Fruit fly (Drosophila melanogaster) whole organism, embryonic: ENCODE measurements around the gene BORCS6.
A peak's percentile ranks its signal among the peaks of the same experiment; 100 is the strongest.

Source experiments
- BEAF-32 ChIP-seq: fragments of 200-800 bp; sonication (Bioruptor generic); optimal IDR thresholded peaks from 3 replicates; lab custom pipeline; 2017; ENCODE audit warnings: missing biosample characterization, missing genetic modification characterization, mild to moderate bottlenecking, moderate library complexity, missing genetic modification reagents
- Bdp1 ChIP-seq: fragments of 200-800 bp; sonication (Bioruptor generic); optimal IDR thresholded peaks from 3 replicates; lab custom pipeline; 2016; ENCODE audit warnings: missing biosample characterization, missing genetic modification characterization
- CG10366 ChIP-seq: fragments of 200-800 bp; sonication (Bioruptor generic); IDR thresholded peaks from 2 replicates; pipeline ENCODE4 v1.3.6; 2022; ENCODE audit warnings: missing biosample characterization, missing genetic modification characterization
- CG10959 ChIP-seq: fragments of 200-800 bp; sonication (Bioruptor generic); IDR thresholded peaks from 2 replicates; pipeline ENCODE4 v1.3.6; 2022; ENCODE audit warnings: missing biosample characterization, missing genetic modification characterization
- CG11695 ChIP-seq: fragments of 200-800 bp; sonication (Bioruptor generic); IDR thresholded peaks from 3 replicates; pipeline ENCODE4 v1.3.6; 2022; ENCODE audit warnings: missing biosample characterization, missing genetic modification characterization
- CG12155 ChIP-seq: fragments of 200-800 bp; sonication (Bioruptor generic); optimal IDR thresholded peaks from 3 replicates; lab custom pipeline; 2016; ENCODE audit warnings: missing biosample characterization, missing genetic modification characterization
- CG15696 ChIP-seq: fragments of 200-800 bp; sonication (Bioruptor generic); optimal IDR thresholded peaks from 2 replicates; lab custom pipeline; 2019; ENCODE audit warnings: missing biosample characterization, mild to moderate bottlenecking, missing genetic modification characterization, moderate library complexity
- CG16863 ChIP-seq: fragments of 200-800 bp; sonication (Bioruptor generic); optimal IDR thresholded peaks from 3 replicates; lab custom pipeline; 2016; ENCODE audit warnings: missing biosample characterization, missing genetic modification characterization
- CG17568 ChIP-seq: fragments of 200-800 bp; sonication (Bioruptor generic); optimal IDR thresholded peaks from 2 replicates; lab custom pipeline; 2018; ENCODE audit warnings: missing biosample characterization, mild to moderate bottlenecking, missing genetic modification characterization, moderate library complexity
- CG3281 ChIP-seq: fragments of 200-800 bp; sonication (Bioruptor generic); optimal IDR thresholded peaks from 3 replicates; lab custom pipeline; 2017; ENCODE audit warnings: missing biosample characterization, mild to moderate bottlenecking, missing genetic modification characterization
- CG4328 ChIP-seq: fragments of 200-800 bp; sonication (Bioruptor generic); optimal IDR thresholded peaks from 3 replicates; lab custom pipeline; 2017; ENCODE audit warnings: missing biosample characterization, missing genetic modification reagents, missing genetic modification characterization
- CG7928 ChIP-seq: fragments of 200-800 bp; sonication (Bioruptor generic); optimal IDR thresholded peaks from 2 replicates; lab custom pipeline; 2017; ENCODE audit warnings: missing biosample characterization, mild to moderate bottlenecking, missing genetic modification characterization
- CG9215 ChIP-seq: fragments of 200-800 bp; sonication (Bioruptor generic); IDR thresholded peaks from 2 replicates; pipeline ENCODE4 v1.3.6; 2022; ENCODE audit warnings: missing biosample characterization, missing genetic modification characterization
- Chrac-16 ChIP-seq: fragments of 200-800 bp; sonication (Bioruptor generic); optimal IDR thresholded peaks from 3 replicates; lab custom pipeline; 2016; ENCODE audit warnings: missing biosample characterization, missing genetic modification characterization
- Dip2 ChIP-seq: fragments of 200-800 bp; sonication (Bioruptor generic); IDR thresholded peaks from 2 replicates; pipeline ENCODE4 v1.3.6; 2022; ENCODE audit warnings: missing biosample characterization, missing genetic modification characterization
- Dip3 ChIP-seq: fragments of 200-800 bp; sonication (Bioruptor generic); optimal IDR thresholded peaks from 3 replicates; lab custom pipeline; 2016; ENCODE audit warnings: missing biosample characterization, missing genetic modification characterization
- E2f2 ChIP-seq: fragments of 200-800 bp; sonication (Bioruptor generic); IDR thresholded peaks from 2 replicates; pipeline ENCODE4 v1.3.6; 2022; ENCODE audit warnings: missing biosample characterization, missing genetic modification characterization
- ERR ChIP-seq: fragments of 200-800 bp; sonication (Bioruptor generic); optimal IDR thresholded peaks from 2 replicates; lab custom pipeline; 2016; ENCODE audit warnings: missing biosample characterization, missing genetic modification characterization
- Elba2 ChIP-seq: fragments of 200-800 bp; sonication (Bioruptor generic); optimal IDR thresholded peaks from 3 replicates; lab custom pipeline; 2016; ENCODE audit warnings: missing biosample characterization, missing genetic modification characterization
- Fer1 ChIP-seq: fragments of 200-800 bp; sonication (Bioruptor generic); optimal IDR thresholded peaks from 2 replicates; lab custom pipeline; 2017; ENCODE audit warnings: missing biosample characterization, mild to moderate bottlenecking, missing genetic modification characterization
- HHEX ChIP-seq: fragments of 200-800 bp; sonication (Bioruptor generic); optimal IDR thresholded peaks from 3 replicates; lab custom pipeline; 2017; ENCODE audit warnings: missing biosample characterization, mild to moderate bottlenecking, missing genetic modification characterization, missing genetic modification reagents
- Hmx ChIP-seq: fragments of 200-800 bp; sonication (Bioruptor generic); optimal IDR thresholded peaks from 2 replicates; lab custom pipeline; 2016; ENCODE audit warnings: missing biosample characterization, missing genetic modification characterization
- Mad ChIP-seq: fragments of 200-800 bp; sonication (Bioruptor generic); optimal IDR thresholded peaks from 2 replicates; lab custom pipeline; 2016; ENCODE audit warnings: missing biosample characterization, missing genetic modification characterization
- NC2α ChIP-seq: fragments of 200-800 bp; sonication (Bioruptor generic); optimal IDR thresholded peaks from 2 replicates; lab custom pipeline; 2016; ENCODE audit warnings: missing biosample characterization, missing genetic modification characterization
- NC2β ChIP-seq: fragments of 200-800 bp; sonication (Bioruptor generic); optimal IDR thresholded peaks from 2 replicates; lab custom pipeline; 2016; ENCODE audit warnings: missing biosample characterization, missing genetic modification characterization
- Nf-YB ChIP-seq: fragments of 200-800 bp; sonication (Bioruptor generic); optimal IDR thresholded peaks from 3 replicates; lab custom pipeline; 2019; ENCODE audit warnings: missing biosample characterization, mild to moderate bottlenecking, missing genetic modification characterization, moderate library complexity
- Rx ChIP-seq: fragments of 200-800 bp; sonication (Bioruptor generic); IDR thresholded peaks from 2 replicates; pipeline ENCODE4 v1.3.6; 2022; ENCODE audit warnings: missing biosample characterization, missing genetic modification characterization
- Sox100B ChIP-seq: fragments of 200-800 bp; sonication (Bioruptor generic); optimal IDR thresholded peaks from 3 replicates; lab custom pipeline; 2018; ENCODE audit warnings: missing biosample characterization, mild to moderate bottlenecking, missing genetic modification characterization
- bbx ChIP-seq: fragments of 200-800 bp; sonication (Bioruptor generic); IDR thresholded peaks from 2 replicates; pipeline ENCODE4 v1.3.6; 2022; ENCODE audit warnings: missing biosample characterization, missing genetic modification characterization; ENCODE audit not compliant: partially characterized antibody
- btn ChIP-seq: fragments of 200-800 bp; sonication (Bioruptor generic); optimal IDR thresholded peaks from 2 replicates; lab custom pipeline; 2016; ENCODE audit warnings: missing biosample characterization, missing genetic modification characterization
- dysf ChIP-seq: fragments of 200-800 bp; sonication (Bioruptor generic); IDR thresholded peaks from 3 replicates; pipeline ENCODE4 v1.3.6; 2022; ENCODE audit warnings: missing biosample characterization, missing genetic modification characterization
- ems ChIP-seq: fragments of 200-800 bp; sonication (Bioruptor generic); optimal IDR thresholded peaks from 3 replicates; lab custom pipeline; 2016; ENCODE audit warnings: missing biosample characterization, missing genetic modification characterization
- en ChIP-seq: fragments of 200-800 bp; sonication (Bioruptor generic); optimal IDR thresholded peaks from 2 replicates; lab custom pipeline; 2016; ENCODE audit warnings: missing biosample characterization, missing genetic modification characterization
- fd64A ChIP-seq: fragments of 200-800 bp; sonication (Bioruptor generic); optimal IDR thresholded peaks from 3 replicates; lab custom pipeline; 2018; ENCODE audit warnings: missing biosample characterization, mild to moderate bottlenecking, missing genetic modification characterization
- grau ChIP-seq: fragments of 200-800 bp; optimal IDR thresholded peaks from 3 replicates; lab custom pipeline; 2019; ENCODE audit warnings: missing biosample characterization, mild to moderate bottlenecking, missing genetic modification characterization, moderate library complexity
- gsb ChIP-seq: fragments of 200-800 bp; sonication (Bioruptor generic); IDR thresholded peaks from 2 replicates; pipeline ENCODE4 v1.3.6; 2022; ENCODE audit warnings: missing biosample characterization, missing genetic modification characterization
- her ChIP-seq: fragments of 200-800 bp; sonication (Bioruptor generic); optimal IDR thresholded peaks from 2 replicates; lab custom pipeline; 2016; ENCODE audit warnings: missing biosample characterization, missing genetic modification characterization
- ind ChIP-seq: fragments of 200-800 bp; sonication (Bioruptor generic); optimal IDR thresholded peaks from 3 replicates; lab custom pipeline; 2016; ENCODE audit warnings: missing biosample characterization, missing genetic modification characterization
- kay ChIP-seq: fragments of 200-800 bp; sonication (Bioruptor generic); optimal IDR thresholded peaks from 2 replicates; lab custom pipeline; 2016; ENCODE audit warnings: missing biosample characterization, missing genetic modification characterization
- ken ChIP-seq: fragments of 200-800 bp; sonication (Bioruptor generic); IDR thresholded peaks from 3 replicates; pipeline ENCODE4 v1.3.6; 2022; ENCODE audit warnings: missing biosample characterization, missing genetic modification characterization
- nau ChIP-seq: fragments of 200-800 bp; sonication (Bioruptor generic); optimal IDR thresholded peaks from 3 replicates; lab custom pipeline; 2017; ENCODE audit warnings: missing biosample characterization, mild to moderate bottlenecking, missing genetic modification characterization, missing genetic modification reagents
- pfk ChIP-seq: fragments of 200-800 bp; sonication (Bioruptor generic); optimal IDR thresholded peaks from 2 replicates; lab custom pipeline; 2018; ENCODE audit warnings: missing biosample characterization, mild to moderate bottlenecking, missing genetic modification characterization, moderate library complexity
- phol ChIP-seq: fragments of 200-800 bp; sonication (Bioruptor generic); optimal IDR thresholded peaks from 3 replicates; lab custom pipeline; 2018; ENCODE audit warnings: missing biosample characterization, mild to moderate bottlenecking, missing genetic modification characterization, moderate library complexity
- pros ChIP-seq: fragments of 200-800 bp; sonication (Bioruptor generic); optimal IDR thresholded peaks from 3 replicates; lab custom pipeline; 2019; ENCODE audit warnings: missing biosample characterization, mild to moderate bottlenecking, missing genetic modification characterization, moderate library complexity
- repo ChIP-seq: fragments of 200-800 bp; sonication (Bioruptor generic); optimal IDR thresholded peaks from 2 replicates; lab custom pipeline; 2016; ENCODE audit warnings: missing biosample characterization, missing genetic modification characterization
- salm ChIP-seq: fragments of 200-800 bp; sonication (Bioruptor generic); optimal IDR thresholded peaks from 2 replicates; lab custom pipeline; 2018; ENCODE audit warnings: missing biosample characterization, mild to moderate bottlenecking, missing genetic modification characterization
- slou ChIP-seq: fragments of 200-800 bp; sonication (Bioruptor generic); optimal IDR thresholded peaks from 3 replicates; lab custom pipeline; 2016; ENCODE audit warnings: missing biosample characterization, missing genetic modification characterization
- ttk ChIP-seq: fragments of 200-800 bp; sonication (Bioruptor generic); IDR thresholded peaks from 2 replicates; pipeline ENCODE4 v2.1.2; 2022; ENCODE audit warnings: missing biosample characterization, missing genetic modification characterization
- usp ChIP-seq: fragments of >200 bp; optimal IDR thresholded peaks from 2 replicates; lab custom pipeline; 2017; ENCODE audit warnings: missing biosample characterization, missing genetic modification characterization
- wek ChIP-seq: fragments of 200-800 bp; sonication (Bioruptor generic); optimal IDR thresholded peaks from 3 replicates; lab custom pipeline; 2018; ENCODE audit warnings: missing biosample characterization, mild to moderate bottlenecking, missing genetic modification characterization, moderate library complexity
- zen2 ChIP-seq: fragments of 200-800 bp; sonication (Bioruptor generic); IDR thresholded peaks from 3 replicates; pipeline ENCODE4 v1.3.6; 2022; ENCODE audit warnings: missing biosample characterization, missing genetic modification characterization; ENCODE audit not compliant: partially characterized antibody

The BORCS6 gene

DNA sequence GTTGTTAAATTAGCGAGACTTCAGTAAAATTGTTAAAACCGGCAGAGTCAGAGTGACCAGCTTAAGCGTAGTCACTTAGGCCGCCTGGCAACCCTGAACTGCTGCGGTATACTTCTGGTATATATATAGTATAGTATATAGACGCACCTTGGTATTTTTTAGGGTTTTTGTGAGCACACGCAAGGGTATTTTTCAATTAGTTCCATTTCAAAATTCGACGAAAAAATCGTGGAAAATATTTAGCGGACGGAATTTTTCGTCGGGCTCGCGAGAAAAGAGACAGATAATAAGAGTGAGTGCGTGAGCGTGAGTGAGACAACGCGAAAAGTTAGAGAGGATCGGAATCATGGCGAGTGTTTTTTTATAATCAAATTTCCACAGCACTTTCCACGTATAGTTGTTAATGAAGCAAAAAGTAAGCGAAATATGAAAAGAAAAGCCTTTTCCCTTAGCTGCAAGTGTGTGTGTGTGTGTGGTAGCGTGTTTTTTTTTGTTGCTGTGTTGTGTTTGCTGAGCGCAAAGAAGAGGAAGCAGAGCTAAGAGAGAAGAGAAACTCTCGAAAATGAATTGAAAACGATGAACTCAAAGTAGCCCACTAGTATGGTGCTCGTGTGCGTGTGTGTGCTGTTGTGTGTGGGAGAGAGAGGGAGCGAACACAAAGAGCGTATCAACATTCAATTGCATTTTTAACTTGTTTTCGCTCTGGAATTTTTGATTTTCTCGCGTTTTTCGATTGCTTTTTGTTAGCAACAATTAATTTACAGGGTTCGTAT lies 2.4 kb downstream of the BORCS6 start, which contains the start of the genes Cypl and Hipk (continued):
- TF ChIP-seq pros (GFP tag; lab: Kevin White, UChicago) (peak; percentile 52), slou (no peak), wek (GFP tag; lab: Kevin White, UChicago) (no peak), CG12155 (GFP tag; lab: Kevin White, UChicago) (peak; percentile 24), CG15696 (tag; lab: Kevin White, UChicago) (peak; percentile 18), Chrac-16 (GFP tag; lab: Kevin White, UChicago) (no peak), salm (tag; lab: Kevin White, UChicago) (no peak), zen2 (GFP tag; lab: Robert Waterston, UW) (no peak), Rx (GFP tag; lab: Robert Waterston, UW) (no peak), Sox100B (GFP tag; lab: Kevin White, UChicago) (no peak), btn (GFP tag; lab: Kevin White, UChicago) (no peak), CG16863 (peak; percentile 18), Dip2 (GFP tag; lab: Robert Waterston, UW) (no peak), CG10959 (no peak), kay (GFP tag; lab: Kevin White, UChicago) (peak; percentile 11), Dip3 (GFP tag; lab: Kevin White, UChicago) (peak; percentile 17), Fer1 (GFP tag; lab: Kevin White, UChicago) (peak; percentile 64), NC2β (peak; percentile 17), CG4328 (GFP tag; lab: Kevin White, UChicago) (peak; percentile 48), bbx (GFP tag; lab: Robert Waterston, UW) (peak; percentile 14; the same call in 1 of the 2 replicates), CG10366 (GFP tag; lab: Robert Waterston, UW) (no peak), CG11695 (GFP tag; lab: Robert Waterston, UW) (no peak), ems (GFP tag; lab: Kevin White, UChicago) (peak; percentile 17), CG9215 (no peak), HHEX (peak; percentile 12), NC2α (GFP tag; lab: Kevin White, UChicago) (no peak), ind (GFP tag; lab: Kevin White, UChicago) (no peak), phol (peak; percentile 38), usp (GFP tag; lab: Kevin White, UChicago) (no peak), grau (tag; lab: Kevin White, UChicago) (peak; percentile 16), fd64A (GFP tag; lab: Kevin White, UChicago) (no peak), nau (peak; percentile 32), CG3281 (peak; percentile 39), gsb (no peak), ken (no peak), CG7928 (GFP tag; lab: Kevin White, UChicago) (no peak), en (GFP tag; lab: Kevin White, UChicago) (no peak), Mad (peak; percentile 64), dysf (GFP tag; lab: Robert Waterston, UW) (no peak), repo (GFP tag; lab: Kevin White, UChicago) (peak; percentile 45), Nf-YB (peak; percentile 37), CG17568 (peak; percentile 17), ERR (GFP tag; lab: Kevin White, UChicago) (peak; percentile 27), pfk (GFP tag; lab: Kevin White, UChicago) (no peak), E2f2 (peak; percentile 49), ttk (no peak), Bdp1 (GFP tag; lab: Kevin White, UChicago) (peak; percentile 28), Hmx (no peak), her (GFP tag; lab: Kevin White, UChicago) (peak; percentile 16), Elba2 (peak; percentile 13), BEAF-32 (GFP tag; lab: Kevin White, UChicago) (peak; percentile 55)
